Worm (Caenorhabditis elegans) whole organism, L3 larva: ENCODE results near the gene mtm-5.

Experiments used
- aly-2 ChIP-seq: fragments of 150-350 bp; optimal IDR thresholded peaks from 2 replicates; lab custom pipeline; 2014; ENCODE audit warnings: missing biosample characterization, missing genetic modification characterization
- fos-1 ChIP-seq: fragments of 150-350 bp; optimal IDR thresholded peaks from 2 replicates; lab custom pipeline; 2014; ENCODE audit warnings: missing biosample characterization, missing genetic modification characterization
- mdl-1 ChIP-seq: fragments of 150-350 bp; optimal IDR thresholded peaks from 2 replicates; lab custom pipeline; 2014; ENCODE audit warnings: missing biosample characterization, missing genetic modification characterization
- nhr-11 ChIP-seq: fragments of 150-350 bp; optimal IDR thresholded peaks from 2 replicates; lab custom pipeline; 2014; ENCODE audit warnings: missing biosample characterization, missing genetic modification characterization
- nhr-28 ChIP-seq: fragments of 150-350 bp; optimal IDR thresholded peaks from 2 replicates; lab custom pipeline; 2014; ENCODE audit warnings: missing biosample characterization, missing genetic modification characterization
- skn-1 ChIP-seq: fragments of 150-350 bp; optimal IDR thresholded peaks from 2 replicates; lab custom pipeline; 2014; ENCODE audit warnings: missing biosample characterization, missing genetic modification characterization
- snpc-4 ChIP-seq: fragments of 150-350 bp; optimal IDR thresholded peaks from 2 replicates; lab custom pipeline; 2014; ENCODE audit warnings: missing biosample characterization, missing genetic modification characterization

DNA sequence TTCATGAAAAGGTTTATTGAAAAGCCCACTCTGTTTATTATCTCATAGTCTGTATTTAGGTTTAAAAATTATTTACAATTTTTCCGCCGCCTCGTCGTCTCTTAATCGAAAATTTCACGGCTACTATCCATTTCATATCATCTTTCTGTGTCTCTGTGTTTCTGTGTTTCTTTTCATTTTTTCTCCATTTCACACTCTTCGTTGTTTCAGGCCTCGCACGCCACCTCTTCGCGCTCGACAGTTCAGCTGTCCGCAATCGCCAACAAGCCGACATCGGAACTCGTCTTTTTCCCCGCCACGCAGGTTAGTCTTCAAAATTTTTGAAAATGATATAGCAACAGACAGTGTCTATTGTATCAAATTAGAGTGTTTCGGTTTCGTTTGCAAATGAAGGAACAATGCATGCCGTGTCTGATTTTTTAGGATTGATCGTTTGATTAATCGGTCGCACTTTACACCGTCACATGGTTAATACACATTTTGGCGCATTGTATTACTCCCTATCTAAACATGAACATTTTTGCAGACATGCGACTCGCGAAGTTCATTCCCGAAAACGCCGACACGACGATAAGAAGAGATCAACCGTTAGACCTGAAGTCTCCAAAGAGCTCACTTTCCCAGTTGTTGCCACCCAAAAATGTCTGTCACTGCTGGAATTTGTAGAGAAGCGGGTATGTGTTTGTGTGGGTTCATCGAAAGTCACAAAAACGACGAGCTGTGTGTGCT lies 32.1 kb downstream of the mtm-5 start:
- TF ChIP-seq snpc-4 (tag; lab: Kevin White, UChicago) (no peak), nhr-11 (tag; lab: Kevin White, UChicago) (no peak), aly-2 (tag; lab: Kevin White, UChicago) (no peak), mdl-1 (tag; lab: Kevin White, UChicago) (no peak), fos-1 (tag; lab: Kevin White, UChicago) (no peak), skn-1 (tag; lab: Kevin White, UChicago) (no peak), nhr-28 (no peak)
